Worm (Caenorhabditis elegans): Measurements from ENCODE around the gene F23B12.1.

ce11 chrV:14422317-14422716 lies 6.6 kb upstream of the F23B12.1 start, which contains the start of gene pas-1:
- 0 out of 2 replicates have a peak, but pooled peaks have one; percentile 6 for TF ChIP-seq arid-1 (GFP tag; conservative IDR thresholded peaks at IDR 0.05)
- no peak for TF ChIP-seq nhr-28 (tag; optimal IDR thresholded peaks at IDR 0.05)
- no peak for TF ChIP-seq ceh-82 (tag; optimal IDR thresholded peaks at IDR 0.05)
- no peak for TF ChIP-seq nhr-41 (GFP tag; IDR thresholded peaks at IDR 0.05)
- no peak for TF ChIP-seq aly-2 (tag; optimal IDR thresholded peaks at IDR 0.05)
- TF ChIP-seq hlh-30 (tag; optimal IDR thresholded peaks at IDR 0.05; ENCODE audit: insufficient read depth): no peak
- TF ChIP-seq Y5F2A.4 (GFP tag; optimal IDR thresholded peaks at IDR 0.05): no peak
- no peak for TF ChIP-seq unc-39 (tag; optimal IDR thresholded peaks at IDR 0.05)
- TF ChIP-seq vab-7 (GFP tag; IDR thresholded peaks at IDR 0.05): no peak
- no peak for TF ChIP-seq snpc-4 (tag; optimal IDR thresholded peaks at IDR 0.05)
- no peak for TF ChIP-seq jun-1 (tag; optimal IDR thresholded peaks at IDR 0.05)
- TF ChIP-seq F44E2.7 (GFP tag; IDR thresholded peaks at IDR 0.05): no peak

Data from whole organism, L4 larva.